Fruit fly (Drosophila melanogaster): Measurements from ENCODE around the gene Pfdn1.

The Pfdn1 gene

DNA sequence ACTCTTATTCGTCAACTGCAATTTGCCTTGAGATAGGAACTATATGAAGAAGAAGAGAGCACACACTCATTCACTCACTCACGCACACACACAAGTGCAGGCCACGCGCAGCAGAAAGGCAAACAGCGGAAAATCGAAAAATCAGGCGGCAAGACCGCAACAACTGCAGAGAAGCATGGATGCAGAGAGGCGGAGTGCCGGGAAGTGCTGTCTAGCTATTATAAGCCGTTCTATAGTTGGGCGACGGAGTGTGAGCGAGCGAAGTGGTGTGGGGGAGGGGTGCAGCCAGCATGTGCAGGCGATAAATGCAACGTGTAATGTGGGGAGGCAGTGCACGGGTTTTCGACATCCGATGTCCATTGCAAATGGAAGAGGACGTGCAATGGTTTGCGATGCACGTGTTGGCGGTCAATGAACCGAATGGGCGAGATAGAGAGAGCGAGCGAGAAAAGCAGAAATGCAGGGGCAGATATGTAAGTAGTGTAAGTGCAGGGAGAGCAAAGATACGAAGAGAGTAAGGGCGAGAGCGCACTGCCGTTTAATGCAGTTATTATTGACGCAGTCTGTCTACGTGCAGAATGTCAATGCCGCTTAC, 10.0 kb downstream of the Pfdn1 start (continued):
- TF ChIP-seq CG17186 (GFP tag; optimal IDR thresholded peaks at IDR 0.05) (no peak), CG3281 (GFP tag; optimal IDR thresholded peaks at IDR 0.05) (no peak), sr (GFP tag; IDR thresholded peaks at IDR 0.05) (no peak), chinmo (GFP tag; IDR thresholded peaks at IDR 0.05; ENCODE audit: partially characterized antibody) (0 out of 4 replicates have a peak, but pooled peaks have one; percentile 23), nmo (GFP tag; optimal IDR thresholded peaks at IDR 0.05) (peak; percentile 51), Ets97D (GFP tag; optimal IDR thresholded peaks at IDR 0.05) (peak; percentile 6), ato (GFP tag; IDR thresholded peaks at IDR 0.05; ENCODE audit: partially characterized antibody) (no peak), sens (GFP tag) (peak; percentile 78), rib (GFP tag; IDR thresholded peaks at IDR 0.05) (peak; percentile 92), tll (GFP tag; optimal IDR thresholded peaks at IDR 0.05) (peak in 1 of 2 experiments; percentile 98), abd-A (tag; optimal IDR thresholded peaks at IDR 0.05) (peak; percentile 55), salm (tag; optimal IDR thresholded peaks at IDR 0.05) (no peak), CG8924 (tag; optimal IDR thresholded peaks at IDR 0.05) (peak; percentile 32), CG7745 (tag; optimal IDR thresholded peaks at IDR 0.05) (peak; percentile 60), NfI (GFP tag; optimal IDR thresholded peaks at IDR 0.05) (no peak), Spps (tag; optimal IDR thresholded peaks at IDR 0.05) (no peak), CG30403 (GFP tag; optimal IDR thresholded peaks at IDR 0.05) (no peak), CG10979 (tag; optimal IDR thresholded peaks at IDR 0.05) (peak; percentile 31), ara (GFP tag; IDR thresholded peaks at IDR 0.05) (peak; percentile 13; the same call in 1 of the 2 replicates), eyg (GFP tag; optimal IDR thresholded peaks at IDR 0.05) (no peak), Max (GFP tag; optimal IDR thresholded peaks at IDR 0.05) (peak; percentile 84), wor (GFP tag; IDR thresholded peaks at IDR 0.05) (no peak), CG11247 (GFP tag; IDR thresholded peaks at IDR 0.05) (no peak), CG10431 (GFP tag; optimal IDR thresholded peaks at IDR 0.05) (no peak), fru (optimal IDR thresholded peaks at IDR 0.05) (peak; percentile 27), tna (GFP tag; IDR thresholded peaks at IDR 0.05; ENCODE audit: partially characterized antibody) (no peak), CG3065 (GFP tag; optimal IDR thresholded peaks at IDR 0.05) (no peak), HLHmδ (GFP tag; optimal IDR thresholded peaks at IDR 0.05) (peak; percentile 90), sd (tag; optimal IDR thresholded peaks at IDR 0.05) (no peak), otp (GFP tag; IDR thresholded peaks at IDR 0.05) (0 out of 3 replicates have a peak, but pooled peaks have one; percentile 36), H15 (GFP tag; IDR thresholded peaks at IDR 0.05) (no peak), Ets65A (GFP tag) (peak; percentile 29), Hr78 (GFP tag; optimal IDR thresholded peaks at IDR 0.05) (peak in 1 of 2 experiments; percentile 34), CG4854 (GFP tag; optimal IDR thresholded peaks at IDR 0.05) (no peak), Pdp1 (GFP tag; optimal IDR thresholded peaks at IDR 0.05) (peak in 1 of 2 experiments; percentile 47), Xrp1 (GFP tag; IDR thresholded peaks at IDR 0.05) (0 out of 2 replicates have a peak, but pooled peaks have one; percentile 11), CTCF (GFP tag; optimal IDR thresholded peaks at IDR 0.05) (no peak), lmd (GFP tag; IDR thresholded peaks at IDR 0.05) (no peak), slp2 (GFP tag; optimal IDR thresholded peaks at IDR 0.05) (no peak), mld (GFP tag; IDR thresholded peaks at IDR 0.05; ENCODE audit: partially characterized antibody) (0 out of 3 replicates have a peak, but pooled peaks have one; percentile 37), CG18262 (tag; optimal IDR thresholded peaks at IDR 0.05) (peak; percentile 5), chm (GFP tag; IDR thresholded peaks at IDR 0.05) (peak; percentile 41; the same call in 1 of the 2 replicates), Kr (GFP tag; optimal IDR thresholded peaks at IDR 0.05) (peak; percentile 78), insv (GFP tag; optimal IDR thresholded peaks at IDR 0.05) (peak in 1 of 2 experiments; percentile 74), prd (optimal IDR thresholded peaks at IDR 0.05) (no peak), prd (GFP tag; IDR thresholded peaks at IDR 0.05) (peak; percentile 18; the same call in 1 of the 3 replicates), gcm2 (GFP tag; optimal IDR thresholded peaks at IDR 0.05) (peak; percentile 25), pfk (GFP tag; optimal IDR thresholded peaks at IDR 0.05) (no peak), CG6791 (GFP tag; IDR thresholded peaks at IDR 0.05; ENCODE audit: partially characterized antibody) (peak; percentile 52; the same call in 1 of the 3 replicates), amos (GFP tag; IDR thresholded peaks at IDR 0.05; ENCODE audit: partially characterized antibody) (0 out of 2 replicates have a peak, but pooled peaks have one; percentile 20)

Data from whole organism, embryonic.